Worm (Caenorhabditis elegans) whole organism, late embryonic: ENCODE data around the gene E02H4.8.

Experiments used
- C08G9.2 ChIP-seq: sonication (generic microtip); optimal IDR thresholded peaks from 2 replicates; lab custom pipeline; 2016; ENCODE audit warnings: mild to moderate bottlenecking, missing genetic modification characterization, moderate library complexity, missing compliant biosample characterization
- F13H6.1 ChIP-seq: sonication (generic microtip); optimal IDR thresholded peaks from 2 replicates; lab custom pipeline; 2016; ENCODE audit warnings: missing genetic modification characterization, missing compliant biosample characterization
- T23F11.4 ChIP-seq: fragments of 200-800 bp; sonication (Bioruptor generic); optimal IDR thresholded peaks from 2 replicates; lab custom pipeline; 2018; ENCODE audit warnings: mild to moderate bottlenecking, missing genetic modification characterization, missing compliant biosample characterization
- ama-1 ChIP-seq: fragments of 150-350 bp; optimal IDR thresholded peaks from 2 replicates; lab custom pipeline; 2014
- ceh-18 ChIP-seq: sonication (generic microtip); optimal IDR thresholded peaks from 2 replicates; lab custom pipeline; 2016; ENCODE audit warnings: missing genetic modification characterization, missing compliant biosample characterization
- ceh-19 ChIP-seq: fragments of 200-800 bp; sonication (Bioruptor generic); optimal IDR thresholded peaks from 2 replicates; lab custom pipeline; 2018; ENCODE audit warnings: mild to moderate bottlenecking, missing genetic modification characterization, missing compliant biosample characterization
- ceh-2 ChIP-seq: sonication (generic microtip); optimal IDR thresholded peaks from 2 replicates; lab custom pipeline; 2016; ENCODE audit warnings: missing genotype, missing genetic modification characterization, missing compliant biosample characterization
- ceh-30 ChIP-seq: fragments of 150-350 bp; optimal IDR thresholded peaks from 2 replicates; lab custom pipeline; 2014; ENCODE audit warnings: missing biosample characterization, missing genetic modification characterization
- ceh-31 ChIP-seq: sonication (generic microtip); optimal IDR thresholded peaks from 2 replicates; lab custom pipeline; 2016; ENCODE audit warnings: missing genetic modification characterization, missing compliant biosample characterization
- ceh-34 ChIP-seq: sonication (generic microtip); optimal IDR thresholded peaks from 2 replicates; lab custom pipeline; 2016; ENCODE audit warnings: mild to moderate bottlenecking, missing genetic modification characterization, missing compliant biosample characterization
- ceh-48 ChIP-seq: sonication (generic microtip); optimal IDR thresholded peaks from 2 replicates; lab custom pipeline; 2016; ENCODE audit warnings: missing genetic modification characterization, inconsistent platforms, missing compliant biosample characterization
- che-1 ChIP-seq: sonication (generic microtip); optimal IDR thresholded peaks from 2 replicates; lab custom pipeline; 2016; ENCODE audit warnings: mild to moderate bottlenecking, missing genetic modification characterization, missing compliant biosample characterization
- dmd-4 ChIP-seq: sonication (generic microtip); optimal IDR thresholded peaks from 2 replicates; lab custom pipeline; 2016; ENCODE audit warnings: borderline replicate concordance, missing genetic modification characterization, missing compliant biosample characterization
- dve-1 ChIP-seq: sonication (generic microtip); optimal IDR thresholded peaks from 2 replicates; lab custom pipeline; 2017; ENCODE audit warnings: antibody characterized with exemption, mild to moderate bottlenecking, missing genetic modification characterization, missing compliant biosample characterization
- elt-2 ChIP-seq: sonication (generic microtip); optimal IDR thresholded peaks from 2 replicates; lab custom pipeline; 2016; ENCODE audit warnings: missing genetic modification reagents, missing genetic modification characterization, missing compliant biosample characterization
- elt-4 ChIP-seq: sonication (generic microtip); optimal IDR thresholded peaks from 2 replicates; lab custom pipeline; 2016; ENCODE audit warnings: missing genetic modification characterization, missing compliant biosample characterization
- fkh-10 ChIP-seq: fragments of 150-350 bp; optimal IDR thresholded peaks from 2 replicates; lab custom pipeline; 2014; ENCODE audit warnings: missing biosample characterization, missing genetic modification reagents, missing genetic modification characterization
- fkh-6 ChIP-seq: sonication (generic microtip); optimal IDR thresholded peaks from 2 replicates; lab custom pipeline; 2016; ENCODE audit warnings: missing genetic modification characterization, missing compliant biosample characterization
- gmeb-2 ChIP-seq: sonication (generic microtip); optimal IDR thresholded peaks from 2 replicates; lab custom pipeline; 2016; ENCODE audit warnings: missing genetic modification characterization, inconsistent platforms, missing compliant biosample characterization
- hlh-13 ChIP-seq: fragments of 200-800 bp; sonication (Bioruptor generic); optimal IDR thresholded peaks from 2 replicates; lab custom pipeline; 2018; ENCODE audit warnings: mild to moderate bottlenecking, missing genetic modification characterization, missing compliant biosample characterization
- hlh-15 ChIP-seq: sonication (generic microtip); optimal IDR thresholded peaks from 2 replicates; lab custom pipeline; 2016; ENCODE audit warnings: missing genetic modification characterization, missing compliant biosample characterization
- hlh-30 ChIP-seq: sonication (generic microtip); optimal IDR thresholded peaks from 2 replicates; lab custom pipeline; 2017; ENCODE audit warnings: antibody characterized with exemption, missing genetic modification characterization, missing compliant biosample characterization; ENCODE audit not compliant: insufficient read depth
- lim-6 ChIP-seq: sonication (generic microtip); optimal IDR thresholded peaks from 2 replicates; lab custom pipeline; 2016; ENCODE audit warnings: missing genetic modification characterization, missing compliant biosample characterization
- lin-11 ChIP-seq: fragments of 200-800 bp; sonication (Bioruptor generic); optimal IDR thresholded peaks from 2 replicates; lab custom pipeline; 2018; ENCODE audit warnings: mild to moderate bottlenecking, missing genetic modification characterization, missing compliant biosample characterization
- madf-2 ChIP-seq: sonication (generic microtip); optimal IDR thresholded peaks from 2 replicates; lab custom pipeline; 2017; ENCODE audit warnings: missing genetic modification characterization, missing compliant biosample characterization
- nfya-1 ChIP-seq: sonication (generic microtip); optimal IDR thresholded peaks from 2 replicates; lab custom pipeline; 2017; ENCODE audit warnings: missing genetic modification characterization, mild to moderate bottlenecking, missing compliant biosample characterization, antibody characterized with exemption, moderate library complexity
- nhr-11 ChIP-seq: fragments of 150-350 bp; optimal IDR thresholded peaks from 2 replicates; lab custom pipeline; 2014; ENCODE audit warnings: missing biosample characterization, missing genetic modification characterization
- odd-2 ChIP-seq: sonication (generic microtip); optimal IDR thresholded peaks from 2 replicates; lab custom pipeline; 2017; ENCODE audit warnings: antibody characterized with exemption, mild to moderate bottlenecking, missing genetic modification characterization, missing compliant biosample characterization
- pax-1 ChIP-seq: fragments of 150-350 bp; optimal IDR thresholded peaks from 2 replicates; lab custom pipeline; 2014; ENCODE audit warnings: missing biosample characterization, missing genetic modification characterization
- pha-4 ChIP-seq: fragments of 150-350 bp; optimal IDR thresholded peaks from 2 replicates; lab custom pipeline; 2018; ENCODE audit warnings: missing biosample characterization, missing genetic modification reagents, missing genetic modification characterization
- pros-1 ChIP-seq: fragments of 150-350 bp; optimal IDR thresholded peaks from 2 replicates; lab custom pipeline; 2014; ENCODE audit warnings: missing biosample characterization, missing genetic modification reagents, missing genetic modification characterization
- ref-2 ChIP-seq: sonication (generic microtip); optimal IDR thresholded peaks from 2 replicates; lab custom pipeline; 2016; ENCODE audit warnings: missing genetic modification characterization, missing compliant biosample characterization
- sox-2 ChIP-seq: fragments of 200-800 bp; sonication (Bioruptor generic); IDR thresholded peaks from 2 replicates; pipeline ENCODE4 v1.3.6; 2022; ENCODE audit warnings: missing genetic modification reagents, missing genetic modification characterization, missing compliant biosample characterization
- syd-9 ChIP-seq: sonication (generic microtip); optimal IDR thresholded peaks from 2 replicates; lab custom pipeline; 2016; ENCODE audit warnings: mild to moderate bottlenecking, missing genetic modification characterization, moderate library complexity, missing compliant biosample characterization
- tbx-7 ChIP-seq: sonication (generic microtip); optimal IDR thresholded peaks from 2 replicates; lab custom pipeline; 2016; ENCODE audit warnings: missing genotype, missing genetic modification characterization, missing compliant biosample characterization
- ttx-3 ChIP-seq: sonication (generic microtip); optimal IDR thresholded peaks from 2 replicates; lab custom pipeline; 2016; ENCODE audit warnings: missing genetic modification reagents, missing genetic modification characterization, missing compliant biosample characterization
- unc-3 ChIP-seq, 2 experiments: fragments of 200-800 bp in 1 of 2; sonication (Bioruptor generic) in 1 of 2; sonication (generic microtip) in 1 of 2; conservative IDR thresholded peaks in 1 of 2; optimal IDR thresholded peaks in 1 of 2; 2 replicates each; pipeline versions ENCODE4 v1.3.6 to Lab custom; 2016 to 2022; ENCODE audit warnings: missing compliant biosample characterization in 2 of 2, missing genetic modification characterization in 2 of 2, missing genetic modification reagents in 1 of 2
- unc-42 ChIP-seq: sonication (generic microtip); optimal IDR thresholded peaks from 2 replicates; lab custom pipeline; 2016; ENCODE audit warnings: missing genotype, missing genetic modification characterization, missing compliant biosample characterization
- unc-86 ChIP-seq: sonication (generic microtip); optimal IDR thresholded peaks from 2 replicates; lab custom pipeline; 2016; ENCODE audit warnings: missing genetic modification characterization, missing compliant biosample characterization

Gene E02H4.8

DNA sequence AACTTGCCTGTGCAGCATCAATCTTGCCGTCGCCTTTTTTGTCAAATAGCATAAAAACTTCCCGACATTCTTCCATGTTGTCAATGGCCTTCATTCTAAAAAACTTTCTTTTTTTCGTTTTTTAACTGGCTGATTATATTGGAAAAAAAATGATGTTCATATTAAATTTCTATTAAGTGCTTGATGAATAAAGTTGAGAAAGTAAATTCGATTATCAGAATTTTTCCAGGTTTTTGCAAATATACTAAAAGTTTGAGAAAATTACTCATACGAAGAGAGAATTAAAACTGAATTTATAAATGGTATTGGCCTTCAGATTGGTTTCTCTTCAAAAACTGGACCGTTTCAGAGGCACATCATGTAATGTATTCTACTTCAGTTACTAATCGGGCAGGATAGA, 16.9 kb downstream of the E02H4.8 start, which contains the start of gene mlc-6:
Gene mlc-6, minus strand, starts transcription at position 101 of the 400 bp plus-strand sequence.
- no peak for TF ChIP-seq ama-1 (lab: Kevin White, UChicago)
- no peak for TF ChIP-seq C08G9.2
- no peak for TF ChIP-seq gmeb-2 (tag; lab: Kevin White, UChicago)
- no peak for TF ChIP-seq nfya-1 (tag; lab: Kevin White, UChicago)
- no peak for TF ChIP-seq unc-42 (tag; lab: Kevin White, UChicago)
- no peak for TF ChIP-seq F13H6.1 (tag; lab: Kevin White, UChicago)

DNA sequence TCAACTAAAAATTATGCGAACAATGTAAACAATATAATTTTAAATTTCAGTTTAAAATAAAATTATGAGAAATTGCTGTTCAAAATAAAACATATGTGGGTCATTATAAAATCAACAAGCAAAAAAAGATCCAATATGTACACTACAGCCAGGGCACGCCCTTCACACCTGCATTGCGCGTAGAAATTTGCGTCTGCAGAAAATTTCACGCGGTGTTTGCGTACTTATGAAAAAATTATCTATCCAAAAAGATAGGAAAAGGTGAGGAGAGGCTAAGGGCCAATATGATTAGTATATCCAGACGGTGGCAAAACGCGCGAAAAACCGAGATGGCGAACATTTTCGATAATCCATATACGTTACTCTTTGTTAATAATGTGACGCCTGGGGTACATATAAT, 18.9 kb downstream of the E02H4.8 start:
- TF ChIP-seq elt-2, result peak; percentile 40
- no peak for TF ChIP-seq unc-42 (tag; lab: Kevin White, UChicago)
- no peak for TF ChIP-seq sox-2 (GFP tag; lab: Robert Waterston, UW)
- no peak for TF ChIP-seq nfya-1 (tag; lab: Kevin White, UChicago)

DNA sequence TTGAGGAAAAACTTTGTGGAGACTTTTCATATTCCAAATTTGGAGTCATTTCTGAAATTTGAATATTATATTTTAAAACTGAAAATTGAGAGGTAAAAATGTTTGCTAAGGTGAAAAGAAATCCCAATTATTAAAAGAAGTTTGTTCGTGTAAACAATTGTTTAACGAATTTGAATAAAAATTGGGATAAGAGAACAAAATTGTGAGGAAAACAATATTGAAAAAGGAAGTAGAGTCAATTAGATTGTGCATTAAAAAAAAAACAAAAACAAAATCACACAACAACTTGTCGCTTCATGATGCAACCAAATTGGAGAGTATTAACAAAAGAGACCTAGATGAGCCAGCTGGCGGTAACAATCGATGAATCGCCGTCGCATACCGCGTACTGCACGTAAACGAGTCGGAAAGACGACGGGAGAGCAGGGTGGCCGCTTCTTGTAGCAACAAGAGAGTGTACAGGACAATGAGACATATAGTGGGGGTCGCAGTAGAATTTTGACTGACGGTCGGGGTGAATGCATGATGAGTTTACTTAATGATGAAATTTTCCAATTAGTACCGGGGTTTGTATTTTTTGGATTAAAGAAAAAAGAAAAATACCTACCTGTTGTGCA, 19.9 kb downstream of the E02H4.8 start, which contains the start of gene K04C1.3:
Gene K04C1.3, minus strand, starts transcription at position 51 of the 617 bp plus-strand sequence.
- no peak for TF ChIP-seq lin-11 (tag; lab: Kevin White, UChicago)
- peak; percentile 60 for TF ChIP-seq ceh-31 (tag; lab: Kevin White, UChicago)
- no peak for TF ChIP-seq ceh-2 (tag; lab: Kevin White, UChicago)
- TF ChIP-seq T23F11.4, result no peak
- TF ChIP-seq fkh-10 (GFP tag; lab: Kevin White, UChicago), result no peak
- no peak for TF ChIP-seq pros-1
- TF ChIP-seq elt-4, result no peak
- TF ChIP-seq sox-2 (GFP tag; lab: Robert Waterston, UW), result no peak; the same call in 1 of the 2 replicates
- TF ChIP-seq, all 69 proteins: peak for 1

DNA sequence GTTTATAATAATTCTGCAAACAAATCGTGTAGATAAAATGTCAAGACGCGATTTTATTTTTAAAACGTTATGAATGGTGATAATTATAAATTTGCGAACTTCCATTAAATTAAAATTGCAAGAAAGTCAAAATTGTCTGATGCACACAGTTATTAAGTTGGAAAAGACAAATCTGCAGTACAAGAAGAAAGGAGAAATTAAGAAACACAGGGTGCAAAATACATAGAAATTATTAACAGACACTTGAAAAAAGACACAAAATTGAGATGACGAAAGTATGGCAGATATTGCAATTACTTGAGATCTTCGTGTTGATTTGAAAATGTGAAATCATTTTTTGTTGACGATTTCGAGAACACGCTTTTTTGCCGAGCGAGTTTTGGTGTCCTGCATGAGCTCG, 21.8 kb downstream of the E02H4.8 start:
- no peak for TF ChIP-seq madf-2 (tag; lab: Kevin White, UChicago)
- TF ChIP-seq dve-1 (tag; lab: Kevin White, UChicago), result no peak
- no peak for TF ChIP-seq elt-4

DNA sequence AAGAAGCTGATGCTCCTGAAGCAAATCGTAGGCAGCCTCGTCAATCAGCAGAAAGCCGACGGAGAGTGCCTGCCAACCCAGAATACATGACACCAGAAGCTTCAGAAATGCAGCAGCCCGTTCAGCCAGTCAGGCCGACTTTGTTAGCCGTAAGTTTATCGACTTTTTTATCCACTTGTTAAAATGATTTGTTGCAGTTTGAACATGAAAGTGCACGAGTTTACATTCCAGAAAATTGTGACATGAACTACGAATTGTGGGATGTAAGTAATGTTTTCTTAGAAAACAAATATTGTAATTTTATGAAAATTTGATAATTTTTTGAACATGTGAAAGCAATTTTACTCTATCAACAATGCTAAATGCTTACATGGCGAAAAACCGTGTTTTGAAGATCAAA, 23.2 kb downstream of the E02H4.8 start:
- TF ChIP-seq ama-1 (lab: Kevin White, UChicago), result no peak
- TF ChIP-seq unc-3 (GFP tag; conservative IDR thresholded peaks at IDR 0.05; lab: Robert Waterston, UW), result no peak
- TF ChIP-seq unc-3 (tag; optimal IDR thresholded peaks at IDR 0.05; lab: Kevin White, UChicago), result no peak
- no peak for TF ChIP-seq sox-2 (GFP tag; lab: Robert Waterston, UW)
- TF ChIP-seq, all 69 proteins: peak for 0

DNA sequence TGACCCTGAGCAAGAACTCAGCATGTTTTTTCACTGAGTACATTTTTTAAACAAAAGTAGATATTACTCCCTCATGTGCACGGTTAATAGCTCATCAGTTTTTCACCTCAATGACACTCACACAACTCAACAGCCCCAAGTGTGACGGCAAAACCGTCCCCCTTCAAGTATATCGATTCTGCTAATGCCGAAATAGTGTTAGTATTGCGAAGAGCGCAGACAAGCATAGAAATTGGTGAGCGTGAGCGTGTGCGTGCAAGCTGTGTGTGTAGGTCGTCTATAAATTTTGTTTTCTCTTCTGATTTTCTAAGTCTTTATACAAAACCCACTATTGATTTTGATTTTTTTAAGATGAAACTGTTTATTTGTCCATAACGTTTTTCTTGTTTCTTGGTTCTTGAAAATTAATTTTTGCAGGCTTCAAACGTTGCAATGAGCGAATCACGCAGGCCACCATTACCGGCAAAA, 25.0 kb downstream of the E02H4.8 start, which contains the start of gene K04C1.2:
Gene K04C1.2, plus strand, starts transcription at position 418 of the 468 bp plus-strand sequence.
- TF ChIP-seq pha-4 (tag; lab: Kevin White, UChicago), result no peak
- no peak for TF ChIP-seq fkh-6 (tag; lab: Kevin White, UChicago)
- no peak for TF ChIP-seq ceh-34
- TF ChIP-seq ref-2 (tag; lab: Kevin White, UChicago), result peak; percentile 18
- no peak for TF ChIP-seq hlh-30 (tag; lab: Kevin White, UChicago)
- TF ChIP-seq hlh-13, result no peak
- TF ChIP-seq ceh-48 (tag; lab: Kevin White, UChicago), result peak; percentile 73
- no peak for TF ChIP-seq ceh-30 (tag; lab: Kevin White, UChicago)
- TF ChIP-seq gmeb-2 (tag; lab: Kevin White, UChicago), result no peak
- TF ChIP-seq nhr-11 (tag; lab: Kevin White, UChicago), result no peak
- TF ChIP-seq unc-86 (tag; lab: Kevin White, UChicago), result no peak
- TF ChIP-seq dmd-4, result no peak
- TF ChIP-seq T23F11.4, result no peak
- TF ChIP-seq C08G9.2, result no peak
- TF ChIP-seq lin-11 (tag; lab: Kevin White, UChicago), result no peak
- TF ChIP-seq ceh-19, result no peak
- TF ChIP-seq ceh-18 (tag; lab: Kevin White, UChicago), result no peak
- no peak for TF ChIP-seq hlh-15 (tag; lab: Kevin White, UChicago)
- no peak for TF ChIP-seq odd-2 (tag; lab: Kevin White, UChicago)
- TF ChIP-seq pax-1 (tag; lab: Kevin White, UChicago), result no peak
- no peak for TF ChIP-seq che-1
- no peak for TF ChIP-seq F13H6.1 (tag; lab: Kevin White, UChicago)
- no peak for TF ChIP-seq elt-2
- TF ChIP-seq ttx-3, result no peak
- TF ChIP-seq ceh-31 (tag; lab: Kevin White, UChicago), result peak; percentile 37
- TF ChIP-seq lim-6, result no peak
- TF ChIP-seq nfya-1 (tag; lab: Kevin White, UChicago), result peak; percentile 21
- no peak for TF ChIP-seq tbx-7 (tag; lab: Kevin White, UChicago)
- no peak for TF ChIP-seq syd-9
